Fruit fly (Drosophila melanogaster) whole organism, embryonic: ENCODE measurements around the gene Pdfr.
A peak's percentile ranks its signal among the peaks of the same experiment; 100 is the strongest.

Experiments used
- Abd-B ChIP-seq: fragments of 200-800 bp; sonication (Bioruptor generic); optimal IDR thresholded peaks from 2 replicates; lab custom pipeline; 2018; ENCODE audit warnings: missing biosample characterization, mild to moderate bottlenecking, missing genetic modification characterization, moderate library complexity
- Adf1 ChIP-seq: fragments of 200-800 bp; sonication (Bioruptor generic); IDR thresholded peaks from 2 replicates; pipeline ENCODE4 v1.3.6; 2022; ENCODE audit warnings: missing biosample characterization, missing genetic modification characterization
- B-H1 ChIP-seq: fragments of 200-800 bp; sonication (Bioruptor generic); IDR thresholded peaks from 3 replicates; pipeline ENCODE4 v1.3.6; 2022; ENCODE audit warnings: missing biosample characterization, missing genetic modification characterization
- CG11560 ChIP-seq: fragments of 200-800 bp; sonication (Bioruptor generic); IDR thresholded peaks from 3 replicates; pipeline ENCODE4 v1.3.6; 2022; ENCODE audit warnings: missing biosample characterization, missing genetic modification characterization
- CG12104 ChIP-seq: fragments of 200-800 bp; sonication (Bioruptor generic); optimal IDR thresholded peaks from 3 replicates; lab custom pipeline; 2016; ENCODE audit warnings: missing biosample characterization, missing genetic modification characterization
- CG13123 ChIP-seq: fragments of 200-800 bp; sonication (Bioruptor generic); optimal IDR thresholded peaks from 2 replicates; lab custom pipeline; 2016; ENCODE audit warnings: missing biosample characterization, missing genetic modification characterization
- CG13287 ChIP-seq: fragments of 200-800 bp; sonication (Bioruptor generic); IDR thresholded peaks from 2 replicates; pipeline ENCODE4 v1.3.6; 2022; ENCODE audit warnings: missing biosample characterization, missing genetic modification characterization; ENCODE audit not compliant: partially characterized antibody
- CG1647 ChIP-seq: fragments of 200-800 bp; sonication (Bioruptor generic); optimal IDR thresholded peaks from 3 replicates; lab custom pipeline; 2016; ENCODE audit warnings: missing biosample characterization, missing genetic modification characterization
- CG16779 ChIP-seq: fragments of 200-800 bp; sonication (Bioruptor generic); IDR thresholded peaks from 2 replicates; pipeline ENCODE4 v1.3.6; 2022; ENCODE audit warnings: missing biosample characterization, missing genetic modification characterization
- CG16815 ChIP-seq: fragments of 200-800 bp; sonication (Bioruptor generic); optimal IDR thresholded peaks from 3 replicates; lab custom pipeline; 2017; ENCODE audit warnings: missing biosample characterization, mild to moderate bottlenecking, missing genetic modification characterization
- CG17359 ChIP-seq: fragments of 200-800 bp; sonication (Bioruptor generic); optimal IDR thresholded peaks from 3 replicates; lab custom pipeline; 2018; ENCODE audit warnings: missing biosample characterization, mild to moderate bottlenecking, missing genetic modification characterization, moderate library complexity
- CG34422 ChIP-seq: fragments of 200-800 bp; sonication (Bioruptor generic); IDR thresholded peaks from 3 replicates; pipeline ENCODE4 v1.3.6; 2022; ENCODE audit warnings: missing biosample characterization, missing genetic modification characterization
- CG4424 ChIP-seq: fragments of 200-800 bp; sonication (Bioruptor generic); optimal IDR thresholded peaks from 3 replicates; lab custom pipeline; 2016; ENCODE audit warnings: missing biosample characterization, missing genetic modification characterization
- CG4854 ChIP-seq: fragments of 200-800 bp; sonication (Bioruptor generic); optimal IDR thresholded peaks from 2 replicates; lab custom pipeline; 2016; ENCODE audit warnings: missing biosample characterization, missing genetic modification characterization, inconsistent platforms
- CG7357 ChIP-seq: fragments of 200-800 bp; sonication (Bioruptor generic); IDR thresholded peaks from 3 replicates; pipeline ENCODE4 v1.3.6; 2022; ENCODE audit warnings: missing biosample characterization, missing genetic modification characterization
- CG7745 ChIP-seq: fragments of 200-800 bp; sonication (Bioruptor generic); optimal IDR thresholded peaks from 2 replicates; lab custom pipeline; 2018; ENCODE audit warnings: missing biosample characterization, mild to moderate bottlenecking, missing genetic modification characterization, moderate library complexity
- CG8359 ChIP-seq: fragments of 200-800 bp; sonication (Bioruptor generic); optimal IDR thresholded peaks from 2 replicates; lab custom pipeline; 2017; ENCODE audit warnings: missing biosample characterization, mild to moderate bottlenecking, missing genetic modification characterization, borderline replicate concordance
- CG9215 ChIP-seq: fragments of 200-800 bp; sonication (Bioruptor generic); IDR thresholded peaks from 2 replicates; pipeline ENCODE4 v1.3.6; 2022; ENCODE audit warnings: missing biosample characterization, missing genetic modification characterization
- CkIIα-i1 ChIP-seq: fragments of 200-800 bp; sonication (Bioruptor generic); IDR thresholded peaks from 2 replicates; pipeline ENCODE4 v1.3.6; 2022; ENCODE audit warnings: missing biosample characterization, missing genetic modification characterization
- Dek ChIP-seq: fragments of 200-800 bp; sonication (Bioruptor generic); optimal IDR thresholded peaks from 3 replicates; lab custom pipeline; 2019; ENCODE audit warnings: missing biosample characterization, mild to moderate bottlenecking, missing genetic modification characterization, moderate library complexity
- Fer1 ChIP-seq: fragments of 200-800 bp; sonication (Bioruptor generic); optimal IDR thresholded peaks from 2 replicates; lab custom pipeline; 2017; ENCODE audit warnings: missing biosample characterization, mild to moderate bottlenecking, missing genetic modification characterization
- HLH54F ChIP-seq: fragments of 200-800 bp; sonication (Bioruptor generic); optimal IDR thresholded peaks from 3 replicates; lab custom pipeline; 2016; ENCODE audit warnings: missing biosample characterization, missing genetic modification characterization
- Hsf ChIP-seq: fragments of 200-800 bp; sonication (Bioruptor generic); optimal IDR thresholded peaks from 3 replicates; lab custom pipeline; 2016; ENCODE audit warnings: missing biosample characterization, missing genetic modification characterization
- Lim3 ChIP-seq: fragments of 200-800 bp; sonication (Bioruptor generic); IDR thresholded peaks from 2 replicates; pipeline ENCODE4 v1.3.6; 2022; ENCODE audit warnings: missing biosample characterization, missing genetic modification characterization
- MESR4 ChIP-seq: fragments of 200-800 bp; sonication (Bioruptor generic); optimal IDR thresholded peaks from 2 replicates; lab custom pipeline; 2018; ENCODE audit warnings: missing biosample characterization, mild to moderate bottlenecking, missing genetic modification characterization, moderate library complexity
- NFAT ChIP-seq: fragments of 200-800 bp; sonication (Bioruptor generic); IDR thresholded peaks from 2 replicates; pipeline ENCODE4 v1.3.6; 2022; ENCODE audit warnings: missing biosample characterization, missing genetic modification characterization
- Nf-YC ChIP-seq: fragments of 200-800 bp; optimal IDR thresholded peaks from 3 replicates; lab custom pipeline; 2019; ENCODE audit warnings: missing biosample characterization, mild to moderate bottlenecking, missing genetic modification characterization, moderate library complexity
- Ravus ChIP-seq: fragments of 200-800 bp; sonication (Bioruptor generic); IDR thresholded peaks from 2 replicates; pipeline ENCODE4 v1.3.6; 2022; ENCODE audit warnings: missing biosample characterization, missing genetic modification characterization
- Side ChIP-seq: fragments of 200-800 bp; sonication (Bioruptor generic); optimal IDR thresholded peaks from 2 replicates; lab custom pipeline; 2016; ENCODE audit warnings: missing biosample characterization, missing genetic modification characterization
- Xrp1 ChIP-seq: fragments of 200-800 bp; sonication (Bioruptor generic); IDR thresholded peaks from 2 replicates; pipeline ENCODE4 v1.3.6; 2022; ENCODE audit warnings: missing biosample characterization, missing genetic modification characterization
- YL-1 ChIP-seq: fragments of 200-800 bp; sonication (Bioruptor generic); optimal IDR thresholded peaks from 3 replicates; lab custom pipeline; 2017; ENCODE audit warnings: missing biosample characterization, mild to moderate bottlenecking, missing genetic modification characterization
- ab ChIP-seq: fragments of 200-800 bp; sonication (Bioruptor generic); optimal IDR thresholded peaks from 2 replicates; lab custom pipeline; 2016; ENCODE audit warnings: missing biosample characterization, missing genetic modification characterization
- ac ChIP-seq: fragments of 200-800 bp; sonication (Bioruptor generic); optimal IDR thresholded peaks from 3 replicates; lab custom pipeline; 2017; ENCODE audit warnings: missing biosample characterization, mild to moderate bottlenecking, missing genetic modification characterization
- cato ChIP-seq: fragments of 200-800 bp; sonication (Bioruptor generic); optimal IDR thresholded peaks from 2 replicates; lab custom pipeline; 2016; ENCODE audit warnings: missing biosample characterization, missing genetic modification characterization, borderline replicate concordance
- chinmo ChIP-seq: fragments of 200-800 bp; sonication (Bioruptor generic); IDR thresholded peaks from 4 replicates; pipeline ENCODE4 v1.3.6; 2022; ENCODE audit warnings: missing biosample characterization, missing genetic modification characterization; ENCODE audit not compliant: partially characterized antibody
- corto ChIP-seq: fragments of 200-800 bp; sonication (Bioruptor generic); optimal IDR thresholded peaks from 2 replicates; lab custom pipeline; 2016; ENCODE audit warnings: missing biosample characterization, mild to moderate bottlenecking, missing genetic modification characterization, moderate library complexity
- crp ChIP-seq, 2 experiments: fragments of 200-800 bp; sonication (Bioruptor generic); optimal IDR thresholded peaks; 2 replicates in 1 of 2; 3 replicates in 1 of 2; lab custom pipeline; 2017; ENCODE audit warnings: missing biosample characterization in 2 of 2, missing genetic modification characterization in 2 of 2, mild to moderate bottlenecking in 1 of 2, moderate library complexity in 1 of 2
- ems ChIP-seq: fragments of 200-800 bp; sonication (Bioruptor generic); optimal IDR thresholded peaks from 3 replicates; lab custom pipeline; 2016; ENCODE audit warnings: missing biosample characterization, missing genetic modification characterization
- eyg ChIP-seq: fragments of 200-800 bp; sonication (Bioruptor generic); optimal IDR thresholded peaks from 3 replicates; lab custom pipeline; 2016; ENCODE audit warnings: missing biosample characterization, missing genetic modification characterization
- fd3F ChIP-seq: fragments of 200-800 bp; sonication (Bioruptor generic); optimal IDR thresholded peaks from 2 replicates; lab custom pipeline; 2018; ENCODE audit warnings: missing biosample characterization, mild to moderate bottlenecking, missing genetic modification characterization, moderate library complexity
- jigr1 ChIP-seq: fragments of 200-800 bp; sonication (Bioruptor generic); IDR thresholded peaks from 3 replicates; pipeline ENCODE4 v1.3.6; 2022; ENCODE audit warnings: missing biosample characterization, missing genetic modification characterization
- kay ChIP-seq: fragments of 200-800 bp; sonication (Bioruptor generic); optimal IDR thresholded peaks from 2 replicates; lab custom pipeline; 2016; ENCODE audit warnings: missing biosample characterization, missing genetic modification characterization
- lmd ChIP-seq: fragments of 200-800 bp; sonication (Bioruptor generic); IDR thresholded peaks from 2 replicates; pipeline ENCODE4 v1.3.6; 2022; ENCODE audit warnings: missing biosample characterization, missing genetic modification characterization
- pb ChIP-seq: fragments of 200-800 bp; sonication (Bioruptor generic); optimal IDR thresholded peaks from 3 replicates; lab custom pipeline; 2016; ENCODE audit warnings: missing biosample characterization, missing genetic modification characterization
- pfk ChIP-seq: fragments of 200-800 bp; sonication (Bioruptor generic); optimal IDR thresholded peaks from 2 replicates; lab custom pipeline; 2018; ENCODE audit warnings: missing biosample characterization, mild to moderate bottlenecking, missing genetic modification characterization, moderate library complexity
- phol ChIP-seq: fragments of 200-800 bp; sonication (Bioruptor generic); optimal IDR thresholded peaks from 3 replicates; lab custom pipeline; 2018; ENCODE audit warnings: missing biosample characterization, mild to moderate bottlenecking, missing genetic modification characterization, moderate library complexity
- pnt ChIP-seq: fragments of 200-800 bp; sonication (Bioruptor generic); optimal IDR thresholded peaks from 3 replicates; lab custom pipeline; 2016; ENCODE audit warnings: missing biosample characterization, missing genetic modification characterization
- rib ChIP-seq: fragments of 200-800 bp; sonication (Bioruptor generic); IDR thresholded peaks from 2 replicates; pipeline ENCODE4 v1.3.6; 2022; ENCODE audit warnings: missing biosample characterization, missing genetic modification characterization
- trem ChIP-seq: fragments of 200-800 bp; optimal IDR thresholded peaks from 3 replicates; lab custom pipeline; 2019; ENCODE audit warnings: missing biosample characterization, mild to moderate bottlenecking, missing genetic modification characterization, moderate library complexity

Pdfr gene

dm6 chrX:2608470-2609157 lies 56.6 kb downstream of the Pdfr start, which contains the start of gene Smyd3 (continued):
- TF ChIP-seq Abd-B (GFP tag; lab: Kevin White, UChicago) (peak; percentile 51), lmd (peak; percentile 82), CG4854 (GFP tag; lab: Kevin White, UChicago) (peak; percentile 77), Fer1 (GFP tag; lab: Kevin White, UChicago) (peak; percentile 77), CG12104 (GFP tag; lab: Kevin White, UChicago) (peak; percentile 1), ems (GFP tag; lab: Kevin White, UChicago) (peak; percentile 78), CG17359 (tag; lab: Kevin White, UChicago) (peak; percentile 76), Nf-YC (tag; lab: Kevin White, UChicago) (peak; percentile 53), Hsf (GFP tag; lab: Kevin White, UChicago) (peak; percentile 78), rib (GFP tag; lab: Robert Waterston, UW) (peak; percentile 79), YL-1 (peak; percentile 64), MESR4 (peak; percentile 68), fd3F (GFP tag; lab: Kevin White, UChicago) (peak; percentile 63), ab (GFP tag; lab: Kevin White, UChicago) (peak; percentile 59), Lim3 (GFP tag; lab: Robert Waterston, UW) (no peak), Side (GFP tag; lab: Kevin White, UChicago) (peak; percentile 62), CG11560 (tag; lab: Robert Waterston, UW) (peak; percentile 44; the same call in 1 of the 3 replicates), CG13287 (GFP tag; lab: Robert Waterston, UW) (no peak), Xrp1 (GFP tag; lab: Robert Waterston, UW) (peak; percentile 88), pb (GFP tag; lab: Kevin White, UChicago) (peak; percentile 53), CG7357 (peak; percentile 56; the same call in 1 of the 3 replicates), corto (GFP tag; lab: Kevin White, UChicago) (no peak), CkIIα-i1 (GFP tag; lab: Robert Waterston, UW) (no peak), CG4424 (GFP tag; lab: Kevin White, UChicago) (peak; percentile 80), CG16779 (GFP tag; lab: Robert Waterston, UW) (0 out of 2 replicates have a peak, but pooled peaks have one; percentile 53), CG9215 (GFP tag; lab: Robert Waterston, UW) (peak; percentile 53), Adf1 (peak; percentile 29; the same call in 1 of the 2 replicates), jigr1 (GFP tag; lab: Robert Waterston, UW) (no peak), B-H1 (GFP tag; lab: Robert Waterston, UW) (peak; percentile 72), pfk (GFP tag; lab: Kevin White, UChicago) (no peak), ac (peak; percentile 30), phol (tag; lab: Kevin White, UChicago) (peak; percentile 69), HLH54F (GFP tag; lab: Kevin White, UChicago) (peak; percentile 85), CG7745 (no peak), chinmo (no peak), CG34422 (GFP tag; lab: Robert Waterston, UW) (peak; percentile 84), CG13123 (GFP tag; lab: Kevin White, UChicago) (peak; percentile 57), cato (GFP tag; lab: Kevin White, UChicago) (peak; percentile 15), CG16815 (GFP tag; lab: Kevin White, UChicago) (peak; percentile 55), crp (GFP tag; optimal IDR thresholded peaks at IDR 0.05; lab: Kevin White, UChicago) (peak in 1 of 2 experiments; percentile 34), pnt (peak; percentile 61), eyg (peak; percentile 62), NFAT (peak; percentile 87), Ravus (GFP tag; lab: Robert Waterston, UW) (peak; percentile 24; the same call in 1 of the 2 replicates), CG1647 (GFP tag; lab: Kevin White, UChicago) (peak; percentile 63), trem (tag; lab: Kevin White, UChicago) (peak; percentile 56), kay (GFP tag; lab: Kevin White, UChicago) (peak; percentile 44), CG8359 (GFP tag; lab: Kevin White, UChicago) (no peak), Dek (tag; lab: Kevin White, UChicago) (peak; percentile 61)
